Fruit fly (Drosophila melanogaster): ENCODE measurements around the gene CG32024.

The CG32024 gene

dm6 chr3L:8841757-8842156 lies 34.4 kb downstream of the CG32024 start (continued):
- TF ChIP-seq Xbp1 (GFP tag; optimal IDR thresholded peaks at IDR 0.05) (peak; percentile 75), her (GFP tag; optimal IDR thresholded peaks at IDR 0.05) (peak; percentile 42), klu (GFP tag; IDR thresholded peaks at IDR 0.05) (0 out of 2 replicates have a peak, but pooled peaks have one; percentile 51), H2.0 (GFP tag; IDR thresholded peaks at IDR 0.05) (peak; percentile 75), kah (GFP tag; optimal IDR thresholded peaks at IDR 0.05) (peak; percentile 26), gfzf (GFP tag; optimal IDR thresholded peaks at IDR 0.05) (no peak), fd64A (GFP tag; optimal IDR thresholded peaks at IDR 0.05) (no peak), CG13775 (GFP tag; optimal IDR thresholded peaks at IDR 0.05) (peak; percentile 47), Doc3 (GFP tag; IDR thresholded peaks at IDR 0.05; ENCODE audit: partially characterized antibody) (no peak), vnd (GFP tag; IDR thresholded peaks at IDR 0.05; ENCODE audit: partially characterized antibody) (no peak), CG13296 (GFP tag; optimal IDR thresholded peaks at IDR 0.05) (peak; percentile 61), fd102C (GFP tag; optimal IDR thresholded peaks at IDR 0.05) (no peak), Ada2b (GFP tag; IDR thresholded peaks at IDR 0.05) (peak; percentile 78), Dll (GFP tag; IDR thresholded peaks at IDR 0.05; ENCODE audit: partially characterized antibody) (no peak), CHES-1-like (GFP tag; optimal IDR thresholded peaks at IDR 0.05) (peak; percentile 17), NC2β (GFP tag; optimal IDR thresholded peaks at IDR 0.05) (peak; percentile 55), dmrt11E (tag; optimal IDR thresholded peaks at IDR 0.05) (peak; percentile 62), Aef1 (GFP tag; IDR thresholded peaks at IDR 0.05) (peak; percentile 72), Scr (GFP tag; IDR thresholded peaks at IDR 0.05; ENCODE audit: partially characterized antibody) (no peak), CG6272 (GFP tag; IDR thresholded peaks at IDR 0.05) (peak; percentile 51; the same call in 1 of the 2 replicates), Drgx (GFP tag; IDR thresholded peaks at IDR 0.05) (peak; percentile 38; the same call in 1 of the 2 replicates), dpn (GFP tag; optimal IDR thresholded peaks at IDR 0.05) (peak; percentile 72 to 75), CG17186 (GFP tag; optimal IDR thresholded peaks at IDR 0.05) (no peak), slp2 (GFP tag; optimal IDR thresholded peaks at IDR 0.05) (peak; percentile 9), CG34422 (GFP tag; IDR thresholded peaks at IDR 0.05) (peak; percentile 69; the same call in 1 of the 3 replicates), Mes4 (GFP tag; optimal IDR thresholded peaks at IDR 0.05) (peak; percentile 23), CG7987 (GFP tag; optimal IDR thresholded peaks at IDR 0.05) (peak; percentile 24), sr (GFP tag; IDR thresholded peaks at IDR 0.05) (no peak), CG30020 (tag; optimal IDR thresholded peaks at IDR 0.05) (no peak), CG16813 (GFP tag; IDR thresholded peaks at IDR 0.05; ENCODE audit: partially characterized antibody) (no peak), CkIIα-i1 (GFP tag; IDR thresholded peaks at IDR 0.05) (no peak), fru (optimal IDR thresholded peaks at IDR 0.05) (no peak), Camta (GFP tag; optimal IDR thresholded peaks at IDR 0.05) (peak; percentile 70), CG15073 (GFP tag; optimal IDR thresholded peaks at IDR 0.05) (no peak), pros (GFP tag; optimal IDR thresholded peaks at IDR 0.05) (no peak), Tbp (GFP tag; optimal IDR thresholded peaks at IDR 0.05) (no peak), CG4820 (GFP tag; optimal IDR thresholded peaks at IDR 0.05) (peak; percentile 66), Fer1 (GFP tag; optimal IDR thresholded peaks at IDR 0.05) (peak; percentile 81), dan (GFP tag; IDR thresholded peaks at IDR 0.05) (0 out of 2 replicates have a peak, but pooled peaks have one; percentile 25), CG17361 (GFP tag; IDR thresholded peaks at IDR 0.05) (peak; percentile 76), tap (tag; optimal IDR thresholded peaks at IDR 0.05) (peak; percentile 75), CG12104 (GFP tag; optimal IDR thresholded peaks at IDR 0.05) (peak; percentile 1), eve (GFP tag; optimal IDR thresholded peaks at IDR 0.05) (peak in 1 of 2 experiments; percentile 74), ara (GFP tag; IDR thresholded peaks at IDR 0.05) (peak; percentile 72), CG1602 (GFP tag; optimal IDR thresholded peaks at IDR 0.05) (peak; percentile 52), CG7839 (tag; optimal IDR thresholded peaks at IDR 0.05) (peak; percentile 86), chif (GFP tag; optimal IDR thresholded peaks at IDR 0.05) (peak; percentile 54 to 74), Optix (GFP tag; IDR thresholded peaks at IDR 0.05) (0 out of 3 replicates have a peak, but pooled peaks have one; percentile 48), CG7556 (GFP tag; optimal IDR thresholded peaks at IDR 0.05) (peak; percentile 79), Neu2 (GFP tag; optimal IDR thresholded peaks at IDR 0.05; ENCODE audit: borderline replicate concordance) (no peak), ab (GFP tag; optimal IDR thresholded peaks at IDR 0.05) (no peak)

Data from whole organism, embryonic.